Fruit fly (Drosophila melanogaster) whole organism, prepupa: ENCODE data around the gene SdhBL.
A peak's percentile ranks its signal among the peaks of the same experiment; 100 is the strongest.

Experiments used
- CG11294 ChIP-seq: fragments of 200-800 bp; sonication (Bioruptor generic); IDR thresholded peaks from 2 replicates; pipeline ENCODE4 v1.3.6; 2022; ENCODE audit warnings: missing biosample characterization, missing genetic modification characterization
- CG11762 ChIP-seq: fragments of 200-800 bp; sonication (Bioruptor generic); optimal IDR thresholded peaks from 3 replicates; lab custom pipeline; 2016; ENCODE audit warnings: missing biosample characterization, missing genetic modification characterization; ENCODE audit not compliant: insufficient read depth
- CG11902 ChIP-seq: fragments of 200-800 bp; sonication (Bioruptor generic); optimal IDR thresholded peaks from 3 replicates; lab custom pipeline; 2016; ENCODE audit warnings: missing biosample characterization, missing genetic modification characterization
- CG15336 ChIP-seq: fragments of 200-800 bp; sonication (Bioruptor generic); IDR thresholded peaks from 2 replicates; pipeline ENCODE4 v1.3.6; 2022; ENCODE audit warnings: missing biosample characterization, missing genetic modification characterization
- CG16779 ChIP-seq: fragments of 200-800 bp; sonication (Bioruptor generic); optimal IDR thresholded peaks from 3 replicates; lab custom pipeline; 2017; ENCODE audit warnings: missing biosample characterization, mild to moderate bottlenecking, missing genetic modification characterization
- CG3032 ChIP-seq: fragments of 200-800 bp; optimal IDR thresholded peaks from 2 replicates; lab custom pipeline; 2019; ENCODE audit warnings: missing biosample characterization, mild to moderate bottlenecking, missing genetic modification characterization, moderate library complexity
- CG31627 ChIP-seq: fragments of 200-800 bp; sonication (Bioruptor generic); optimal IDR thresholded peaks from 3 replicates; lab custom pipeline; 2016; ENCODE audit warnings: missing biosample characterization, missing genetic modification characterization
- CG34406 ChIP-seq: fragments of 200-800 bp; sonication (Bioruptor generic); optimal IDR thresholded peaks from 3 replicates; lab custom pipeline; 2016; ENCODE audit warnings: missing biosample characterization, missing genetic modification characterization
- CG3919 ChIP-seq: fragments of 200-800 bp; sonication (Bioruptor generic); optimal IDR thresholded peaks from 3 replicates; lab custom pipeline; 2016; ENCODE audit warnings: missing biosample characterization, missing genetic modification characterization
- CG6276 ChIP-seq: fragments of 200-800 bp; sonication (Bioruptor generic); optimal IDR thresholded peaks from 2 replicates; lab custom pipeline; 2017; ENCODE audit warnings: missing biosample characterization, mild to moderate bottlenecking, missing genetic modification characterization
- CG6792 ChIP-seq: fragments of 200-800 bp; sonication (Bioruptor generic); optimal IDR thresholded peaks from 3 replicates; lab custom pipeline; 2016; ENCODE audit warnings: missing biosample characterization, missing genetic modification characterization
- CG6854 ChIP-seq: fragments of 200-800 bp; sonication (Bioruptor generic); optimal IDR thresholded peaks from 2 replicates; lab custom pipeline; 2017; ENCODE audit warnings: missing biosample characterization, mild to moderate bottlenecking, missing genetic modification characterization
- CG7368 ChIP-seq: fragments of 200-800 bp; sonication (Bioruptor generic); optimal IDR thresholded peaks from 3 replicates; lab custom pipeline; 2016; ENCODE audit warnings: missing biosample characterization, missing genetic modification characterization
- CG8119 ChIP-seq: fragments of 200-800 bp; sonication (Bioruptor generic); IDR thresholded peaks from 3 replicates; pipeline ENCODE4 v1.3.6; 2022; ENCODE audit warnings: missing biosample characterization, missing genetic modification characterization
- CG8319 ChIP-seq: fragments of 200-800 bp; sonication (Bioruptor generic); optimal IDR thresholded peaks from 3 replicates; lab custom pipeline; 2016; ENCODE audit warnings: missing biosample characterization, missing genetic modification characterization
- CG9139 ChIP-seq: fragments of 200-800 bp; sonication (Bioruptor generic); optimal IDR thresholded peaks from 3 replicates; lab custom pipeline; 2017; ENCODE audit warnings: missing biosample characterization, mild to moderate bottlenecking, missing genetic modification characterization
- Eip75B ChIP-seq: fragments of 200-800 bp; sonication (Bioruptor generic); optimal IDR thresholded peaks from 3 replicates; lab custom pipeline; 2016; ENCODE audit warnings: missing biosample characterization, missing genetic modification characterization
- Eip93F ChIP-seq: fragments of 200-800 bp; sonication (Bioruptor generic); optimal IDR thresholded peaks from 2 replicates; lab custom pipeline; 2016; ENCODE audit warnings: missing biosample characterization, mild to moderate bottlenecking, missing genetic modification characterization
- Ets21C ChIP-seq: fragments of 200-800 bp; sonication (Bioruptor generic); optimal IDR thresholded peaks from 3 replicates; lab custom pipeline; 2016; ENCODE audit warnings: missing biosample characterization, missing genetic modification characterization
- Ets96B ChIP-seq: fragments of 200-800 bp; optimal IDR thresholded peaks from 2 replicates; lab custom pipeline; 2019; ENCODE audit warnings: missing biosample characterization, mild to moderate bottlenecking, missing genetic modification characterization, moderate library complexity
- Gug ChIP-seq: fragments of 200-800 bp; sonication (Bioruptor generic); IDR thresholded peaks from 2 replicates; pipeline ENCODE4 v1.3.6; 2022; ENCODE audit warnings: missing biosample characterization, missing genetic modification characterization
- Hr38 ChIP-seq: sonication (Bioruptor generic); optimal IDR thresholded peaks from 2 replicates; lab custom pipeline; 2016; ENCODE audit warnings: missing biosample characterization, missing genetic modification characterization
- Hr4 ChIP-seq: fragments of 200-800 bp; sonication (Bioruptor generic); optimal IDR thresholded peaks from 3 replicates; lab custom pipeline; 2016; ENCODE audit warnings: missing biosample characterization, missing genetic modification characterization
- Lpt ChIP-seq: fragments of 200-800 bp; sonication (Bioruptor generic); optimal IDR thresholded peaks from 3 replicates; lab custom pipeline; 2016; ENCODE audit warnings: missing biosample characterization, missing genetic modification characterization
- OdsH ChIP-seq: fragments of 200-800 bp; sonication (Bioruptor generic); optimal IDR thresholded peaks from 3 replicates; lab custom pipeline; 2016; ENCODE audit warnings: missing biosample characterization, missing genetic modification characterization
- Smox ChIP-seq: fragments of 200-800 bp; sonication (Bioruptor generic); optimal IDR thresholded peaks from 3 replicates; lab custom pipeline; 2016; ENCODE audit warnings: missing biosample characterization, missing genetic modification characterization
- Sox102F ChIP-seq: fragments of 200-800 bp; sonication (Bioruptor generic); optimal IDR thresholded peaks from 2 replicates; lab custom pipeline; 2016; ENCODE audit warnings: missing biosample characterization, mild to moderate bottlenecking, missing genetic modification characterization
- Sox14 ChIP-seq: fragments of 200-800 bp; sonication (Bioruptor generic); optimal IDR thresholded peaks from 3 replicates; lab custom pipeline; 2016; ENCODE audit warnings: missing biosample characterization, missing genetic modification characterization
- achi ChIP-seq: fragments of 200-800 bp; sonication (Bioruptor generic); optimal IDR thresholded peaks from 3 replicates; lab custom pipeline; 2016; ENCODE audit warnings: missing biosample characterization, missing genetic modification characterization
- acj6 ChIP-seq: fragments of 200-800 bp; sonication (Bioruptor generic); optimal IDR thresholded peaks from 3 replicates; lab custom pipeline; 2016; ENCODE audit warnings: missing biosample characterization, missing genetic modification characterization
- cyc ChIP-seq: fragments of 200-800 bp; sonication (Bioruptor generic); optimal IDR thresholded peaks from 3 replicates; lab custom pipeline; 2016; ENCODE audit warnings: missing biosample characterization, missing genetic modification characterization
- dac ChIP-seq: fragments of 200-800 bp; sonication (Bioruptor generic); optimal IDR thresholded peaks from 2 replicates; lab custom pipeline; 2017; ENCODE audit warnings: missing biosample characterization, mild to moderate bottlenecking, missing genetic modification characterization
- eg ChIP-seq: fragments of 200-800 bp; sonication (Bioruptor generic); IDR thresholded peaks from 3 replicates; pipeline ENCODE4 v1.3.6; 2022; ENCODE audit warnings: missing biosample characterization, missing genetic modification characterization
- esn ChIP-seq: fragments of 200-800 bp; sonication (Bioruptor generic); optimal IDR thresholded peaks from 2 replicates; lab custom pipeline; 2016; ENCODE audit warnings: missing biosample characterization, mild to moderate bottlenecking, missing genetic modification characterization, moderate library complexity
- fd59A ChIP-seq: fragments of 200-800 bp; sonication (Bioruptor generic); optimal IDR thresholded peaks from 2 replicates; lab custom pipeline; 2017; ENCODE audit warnings: missing biosample characterization, mild to moderate bottlenecking, missing genetic modification characterization, missing genetic modification reagents
- fd85E ChIP-seq: fragments of 200-800 bp; sonication (Bioruptor generic); optimal IDR thresholded peaks from 3 replicates; lab custom pipeline; 2016; ENCODE audit warnings: missing biosample characterization, missing genetic modification characterization
- fkh ChIP-seq: fragments of 200-800 bp; sonication (Bioruptor generic); optimal IDR thresholded peaks from 3 replicates; lab custom pipeline; 2017; ENCODE audit warnings: missing biosample characterization, mild to moderate bottlenecking, missing genetic modification characterization, moderate library complexity
- lz ChIP-seq: fragments of 200-800 bp; sonication (Bioruptor generic); optimal IDR thresholded peaks from 3 replicates; lab custom pipeline; 2016; ENCODE audit warnings: missing biosample characterization, missing genetic modification characterization
- net ChIP-seq: fragments of 200-800 bp; sonication (Bioruptor generic); optimal IDR thresholded peaks from 3 replicates; lab custom pipeline; 2016; ENCODE audit warnings: missing biosample characterization, missing genetic modification characterization
- pdm3 ChIP-seq: fragments of 200-800 bp; sonication (Bioruptor generic); optimal IDR thresholded peaks from 3 replicates; lab custom pipeline; 2016; ENCODE audit warnings: missing biosample characterization, missing genetic modification characterization
- salr ChIP-seq, 2 experiments: fragments of 200-800 bp; sonication (Bioruptor generic); optimal IDR thresholded peaks; 3 replicates each; lab custom pipeline; 2016 to 2018; ENCODE audit warnings: missing biosample characterization in 2 of 2, missing genetic modification characterization in 2 of 2, mild to moderate bottlenecking in 1 of 2
- spab ChIP-seq: fragments of 200-800 bp; sonication (Bioruptor generic); optimal IDR thresholded peaks from 2 replicates; lab custom pipeline; 2017; ENCODE audit warnings: missing biosample characterization, mild to moderate bottlenecking, missing genetic modification characterization, missing genetic modification reagents
- ss ChIP-seq, 2 experiments: fragments of 200-800 bp; sonication (Bioruptor generic); optimal IDR thresholded peaks; 2 replicates in 1 of 2; 3 replicates in 1 of 2; lab custom pipeline; 2017 to 2018; ENCODE audit warnings: mild to moderate bottlenecking in 2 of 2, missing biosample characterization in 2 of 2, missing genetic modification characterization in 2 of 2, moderate library complexity in 1 of 2
- svp ChIP-seq: fragments of 200-800 bp; sonication (Bioruptor generic); peaks from one replicate; lab custom pipeline; 2016; ENCODE audit warnings: missing biosample characterization, missing genetic modification characterization
- topi ChIP-seq: fragments of 200-800 bp; sonication (Bioruptor generic); optimal IDR thresholded peaks from 3 replicates; lab custom pipeline; 2016; ENCODE audit warnings: missing biosample characterization, missing genetic modification characterization
- vri ChIP-seq: fragments of 200-800 bp; sonication (Bioruptor generic); optimal IDR thresholded peaks from 3 replicates; lab custom pipeline; 2016; ENCODE audit warnings: missing biosample characterization, mild to moderate bottlenecking, missing genetic modification characterization

The SdhBL gene

DNA sequence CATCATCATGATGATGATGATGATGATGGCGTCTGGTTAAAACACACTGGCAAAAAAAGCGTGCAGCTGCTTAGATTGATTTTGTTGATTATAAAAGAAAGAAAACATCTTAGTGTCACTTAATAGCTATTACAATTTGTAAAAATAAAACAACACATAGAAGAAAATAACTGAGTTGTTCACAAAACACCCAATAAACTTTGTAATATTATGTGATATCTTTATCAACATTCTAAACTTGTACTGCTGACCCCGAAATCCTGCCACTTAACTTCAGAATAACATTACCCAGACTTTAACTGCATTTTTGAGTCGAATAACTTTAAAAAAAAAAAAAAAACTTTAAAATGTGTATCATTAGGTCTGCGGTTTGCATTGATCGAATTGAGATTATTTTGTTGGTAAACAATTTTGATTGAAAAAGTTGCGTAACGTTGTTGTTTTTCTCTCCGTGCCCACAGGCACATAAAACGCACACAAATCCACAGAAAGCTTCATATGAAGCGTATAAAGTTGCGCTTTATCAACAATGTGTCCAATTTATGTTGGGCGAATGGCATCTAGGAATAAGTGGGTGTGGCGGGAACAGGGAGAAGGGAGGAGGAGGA lies 25.3 kb downstream of the SdhBL start (continued):
- peak; percentile 33 for TF ChIP-seq net (GFP tag; lab: Kevin White, UChicago)
- TF ChIP-seq Sox14: no peak
- TF ChIP-seq salr (GFP tag; optimal IDR thresholded peaks at IDR 0.05; lab: Kevin White, UChicago): peak in 1 of 2 experiments; percentile 27
- TF ChIP-seq CG3032 (tag; lab: Kevin White, UChicago): no peak
- TF ChIP-seq cyc (GFP tag; lab: Kevin White, UChicago): peak; percentile 5
- no peak for TF ChIP-seq Hr38
- peak; percentile 32 for TF ChIP-seq OdsH (GFP tag; lab: Kevin White, UChicago)
- TF ChIP-seq Ets96B (tag; lab: Kevin White, UChicago): peak; percentile 12
- TF ChIP-seq CG31627 (GFP tag; lab: Kevin White, UChicago): peak; percentile 23
- TF ChIP-seq CG16779: no peak
- TF ChIP-seq Hr4 (GFP tag; lab: Kevin White, UChicago): peak; percentile 38

dm6 chrX:18920642-18921355 lies 26.6 kb downstream of the SdhBL start:
- no peak for TF ChIP-seq fkh (GFP tag; lab: Kevin White, UChicago)
- TF ChIP-seq topi (GFP tag; lab: Kevin White, UChicago): peak; percentile 27
- TF ChIP-seq CG3919 (GFP tag; lab: Kevin White, UChicago): peak; percentile 6
- TF ChIP-seq CG11762 (GFP tag; lab: Kevin White, UChicago): no peak
- no peak for TF ChIP-seq CG11902
- peak; percentile 59 for TF ChIP-seq OdsH (GFP tag; lab: Kevin White, UChicago)
- TF ChIP-seq esn (GFP tag; lab: Kevin White, UChicago): peak; percentile 2
- TF ChIP-seq Hr4 (GFP tag; lab: Kevin White, UChicago): peak; percentile 61
- peak in 1 of 2 experiments; percentile 15 for TF ChIP-seq ss (GFP tag; optimal IDR thresholded peaks at IDR 0.05; lab: Kevin White, UChicago)
- TF ChIP-seq Eip93F (GFP tag; lab: Kevin White, UChicago): no peak
- TF ChIP-seq CG16779: no peak
- no peak for TF ChIP-seq CG6792 (GFP tag; lab: Kevin White, UChicago)
- peak; percentile 80 for TF ChIP-seq CG8119 (GFP tag; lab: Robert Waterston, UW)
- no peak for TF ChIP-seq CG31627 (GFP tag; lab: Kevin White, UChicago)
- TF ChIP-seq Sox102F (GFP tag; lab: Kevin White, UChicago): peak; percentile 1
- no peak for TF ChIP-seq CG9139
- peak; percentile 52 for TF ChIP-seq svp
- TF ChIP-seq CG3032 (tag; lab: Kevin White, UChicago): peak; percentile 33
- no peak for TF ChIP-seq vri (GFP tag; lab: Kevin White, UChicago)
- peak; percentile 50 for TF ChIP-seq net (GFP tag; lab: Kevin White, UChicago)
- TF ChIP-seq lz: peak; percentile 23
- TF ChIP-seq achi (GFP tag; lab: Kevin White, UChicago): peak; percentile 43
- TF ChIP-seq CG7368 (GFP tag; lab: Kevin White, UChicago): no peak
- peak; percentile 58 for TF ChIP-seq pdm3
- TF ChIP-seq Ets96B (tag; lab: Kevin White, UChicago): peak; percentile 47
- no peak for TF ChIP-seq spab (GFP tag; lab: Kevin White, UChicago)
- peak; percentile 26 for TF ChIP-seq dac
- TF ChIP-seq salr (GFP tag; optimal IDR thresholded peaks at IDR 0.05; lab: Kevin White, UChicago): peak in 1 of 2 experiments; percentile 25
- no peak for TF ChIP-seq CG6854
- TF ChIP-seq Smox: peak; percentile 7
- TF ChIP-seq Ets21C (GFP tag; lab: Kevin White, UChicago): no peak
- TF ChIP-seq fd59A (GFP tag; lab: Kevin White, UChicago): peak; percentile 10
- no peak; the same call in 1 of the 2 replicates for TF ChIP-seq Gug (GFP tag; lab: Robert Waterston, UW)
- TF ChIP-seq eg: peak; percentile 65; the same call in 2 of the 3 replicates
- peak; percentile 65 for TF ChIP-seq CG15336 (GFP tag; lab: Robert Waterston, UW)
- TF ChIP-seq Eip75B (GFP tag; lab: Kevin White, UChicago): peak; percentile 37
- peak; percentile 56 for TF ChIP-seq CG6276
- TF ChIP-seq Hr38: no peak
- peak; percentile 48 for TF ChIP-seq acj6 (GFP tag; lab: Kevin White, UChicago)
- no peak for TF ChIP-seq CG8319 (GFP tag; lab: Kevin White, UChicago)
- TF ChIP-seq fd85E: no peak
- TF ChIP-seq CG11294 (GFP tag; lab: Robert Waterston, UW): 0 out of 2 replicates have a peak, but pooled peaks have one; percentile 45
- TF ChIP-seq CG34406: no peak
- TF ChIP-seq Lpt (GFP tag; lab: Kevin White, UChicago): peak; percentile 50
